Worm (Caenorhabditis elegans) whole organism, late embryonic: ENCODE data around the gene apm-3.

ENCODE experiments used
- K09A11.1 ChIP-seq: sonication (generic microtip); optimal IDR thresholded peaks from 2 replicates; lab custom pipeline; 2017; ENCODE audit warnings: antibody characterized with exemption, mild to moderate bottlenecking, missing genetic modification characterization, missing compliant biosample characterization; ENCODE audit not compliant: insufficient read depth
- elt-2 ChIP-seq: sonication (generic microtip); optimal IDR thresholded peaks from 2 replicates; lab custom pipeline; 2016; ENCODE audit warnings: missing genetic modification reagents, missing genetic modification characterization, missing compliant biosample characterization
- pha-4 ChIP-seq: fragments of 150-350 bp; optimal IDR thresholded peaks from 2 replicates; lab custom pipeline; 2018; ENCODE audit warnings: missing biosample characterization, missing genetic modification reagents, missing genetic modification characterization
- pqm-1 ChIP-seq: sonication (generic microtip); optimal IDR thresholded peaks from 2 replicates; lab custom pipeline; 2016; ENCODE audit warnings: missing genetic modification characterization, missing compliant biosample characterization
- zip-5 ChIP-seq: sonication (generic microtip); optimal IDR thresholded peaks from 2 replicates; lab custom pipeline; 2016; ENCODE audit warnings: missing genetic modification characterization, missing compliant biosample characterization

DNA sequence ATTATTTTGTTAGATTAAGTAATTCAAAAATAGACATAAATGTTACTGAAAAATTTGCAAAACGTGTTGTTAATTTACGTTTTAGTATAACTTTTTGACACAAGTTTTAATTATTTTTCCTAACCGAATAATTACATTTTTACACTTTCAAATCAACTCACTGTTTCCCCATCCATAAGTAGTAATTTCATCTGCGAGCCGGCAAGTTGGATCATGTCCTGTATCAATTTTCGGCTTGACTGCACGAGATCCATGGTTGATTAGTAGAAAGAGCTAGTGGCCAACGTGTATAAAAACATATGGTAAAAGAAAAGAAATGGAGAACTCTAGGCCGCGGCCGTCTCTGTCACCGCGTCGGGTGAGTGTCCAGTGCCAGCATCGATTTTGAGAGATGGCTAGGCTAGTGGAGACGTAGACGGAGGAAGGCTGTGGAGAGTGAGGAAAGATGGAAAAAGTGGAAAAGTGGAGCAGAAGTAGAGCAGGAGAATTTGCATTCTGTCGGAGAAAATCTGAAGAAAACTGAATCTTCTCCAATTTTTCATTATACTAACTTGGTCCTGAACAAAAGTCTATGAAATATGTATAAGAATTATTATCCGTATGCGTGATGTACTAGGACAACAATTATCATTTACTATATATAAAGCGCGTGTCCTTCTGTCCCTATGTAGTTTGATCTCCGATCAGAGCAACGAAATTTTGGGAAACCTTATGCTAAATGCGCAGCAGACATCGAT lies 19.9 kb downstream of the apm-3 start, which contains the start of gene vps-45:
- TF ChIP-seq elt-2 (no peak), K09A11.1 (tag; lab: Kevin White, UChicago) (no peak), zip-5 (tag; lab: Kevin White, UChicago) (no peak), pqm-1 (tag; lab: Kevin White, UChicago) (no peak), pha-4 (no peak)
